Worm (Caenorhabditis elegans) whole organism, L1 larva: ENCODE data around the gene F07A11.4.

Source experiments
- C16A3.4 ChIP-seq: fragments of 150-350 bp; optimal IDR thresholded peaks from 2 replicates; lab custom pipeline; 2014; ENCODE audit warnings: missing biosample characterization, missing genetic modification characterization
- C34B4.2 ChIP-seq: sonication (generic microtip); optimal IDR thresholded peaks from 2 replicates; lab custom pipeline; 2017; ENCODE audit warnings: mild to moderate bottlenecking, missing genetic modification characterization, missing compliant biosample characterization
- F16B12.6 ChIP-seq: fragments of 150-350 bp; optimal IDR thresholded peaks from 2 replicates; lab custom pipeline; 2014; ENCODE audit warnings: missing biosample characterization, missing genetic modification characterization
- blmp-1 ChIP-seq: fragments of 150-350 bp; optimal IDR thresholded peaks from 2 replicates; lab custom pipeline; 2014; ENCODE audit warnings: missing biosample characterization, missing genetic modification characterization
- ceh-63 ChIP-seq: fragments of 200-800 bp; sonication (Bioruptor generic); optimal IDR thresholded peaks from 2 replicates; lab custom pipeline; 2018; ENCODE audit warnings: mild to moderate bottlenecking, missing genetic modification characterization, missing compliant biosample characterization
- ceh-88 ChIP-seq: fragments of 200-800 bp; sonication (Bioruptor generic); IDR thresholded peaks from 2 replicates; pipeline ENCODE4 v1.3.6; 2022; ENCODE audit warnings: missing genetic modification characterization, missing compliant biosample characterization
- ceh-90 ChIP-seq: sonication (generic microtip); optimal IDR thresholded peaks from 2 replicates; lab custom pipeline; 2016; ENCODE audit warnings: missing genetic modification characterization, missing compliant biosample characterization
- ces-1 ChIP-seq: fragments of 150-350 bp; optimal IDR thresholded peaks from 2 replicates; lab custom pipeline; 2014; ENCODE audit warnings: missing biosample characterization, missing genetic modification reagents, missing genetic modification characterization
- dpl-1 ChIP-seq, 3 experiments: fragments of 150-350 bp in 2 of 3; sonication (generic microtip) in 1 of 3; optimal IDR thresholded peaks; 2 replicates each; lab custom pipeline; 2014 to 2017; ENCODE audit warnings: missing biosample characterization in 3 of 3, missing genetic modification characterization in 3 of 3, missing genetic modification reagents in 3 of 3
- dsc-1 ChIP-seq: sonication (generic microtip); optimal IDR thresholded peaks from 2 replicates; lab custom pipeline; 2016; ENCODE audit warnings: mild to moderate bottlenecking, missing genetic modification characterization, missing compliant biosample characterization
- efl-1 ChIP-seq, 4 experiments: fragments of 150-350 bp; optimal IDR thresholded peaks in 3 of 4; peaks in 1 of 4; 1 replicate in 1 of 4; 2 replicates in 3 of 4; lab custom pipeline; 2014; ENCODE audit warnings: missing biosample characterization in 2 of 4, missing genetic modification characterization in 2 of 4, missing genetic modification reagents in 2 of 4
- efl-3 ChIP-seq: fragments of 200-800 bp; sonication (Bioruptor generic); optimal IDR thresholded peaks from 2 replicates; lab custom pipeline; 2018; ENCODE audit warnings: mild to moderate bottlenecking, missing genetic modification characterization, missing compliant biosample characterization
- egl-27 ChIP-seq, 2 experiments: fragments of 150-350 bp in 1 of 2; sonication (generic microtip); optimal IDR thresholded peaks; 3 replicates each; lab custom pipeline; 2017 to 2018; ENCODE audit warnings: missing biosample characterization in 2 of 2, missing genetic modification characterization in 2 of 2, missing genetic modification reagents in 2 of 2
- ets-5 ChIP-seq: fragments of 200-800 bp; sonication (Bioruptor generic); IDR thresholded peaks from 2 replicates; pipeline ENCODE4 v1.3.6; 2022; ENCODE audit warnings: missing genetic modification characterization, missing compliant biosample characterization
- fkh-10 ChIP-seq: sonication (generic microtip); optimal IDR thresholded peaks from 2 replicates; lab custom pipeline; 2017; ENCODE audit warnings: missing biosample characterization, missing genetic modification reagents, missing genetic modification characterization
- fkh-8 ChIP-seq: sonication (generic microtip); optimal IDR thresholded peaks from 2 replicates; lab custom pipeline; 2016; ENCODE audit warnings: mild to moderate bottlenecking, missing genetic modification characterization, missing compliant biosample characterization
- fos-1 ChIP-seq: fragments of 150-350 bp; optimal IDR thresholded peaks from 2 replicates; lab custom pipeline; 2014; ENCODE audit warnings: missing biosample characterization, missing genetic modification characterization
- hlh-17 ChIP-seq: fragments of 200-800 bp; sonication (Bioruptor generic); optimal IDR thresholded peaks from 2 replicates; lab custom pipeline; 2018; ENCODE audit warnings: missing genetic modification characterization, mild to moderate bottlenecking, missing compliant biosample characterization, moderate library complexity, borderline replicate concordance
- hlh-4 ChIP-seq: sonication (generic microtip); optimal IDR thresholded peaks from 2 replicates; lab custom pipeline; 2016; ENCODE audit warnings: mild to moderate bottlenecking, missing genetic modification characterization, missing compliant biosample characterization
- hpl-2 ChIP-seq: fragments of 150-350 bp; optimal IDR thresholded peaks from 2 replicates; lab custom pipeline; 2014; ENCODE audit warnings: missing biosample characterization, missing genetic modification reagents, missing genetic modification characterization
- irx-1 ChIP-seq: sonication (generic microtip); optimal IDR thresholded peaks from 2 replicates; lab custom pipeline; 2016; ENCODE audit warnings: missing genetic modification characterization, missing compliant biosample characterization
- isw-1 ChIP-seq: fragments of 200-800 bp; sonication (Bioruptor generic); IDR thresholded peaks from 2 replicates; pipeline ENCODE4 v1.3.6; 2022; ENCODE audit warnings: missing genetic modification characterization, missing compliant biosample characterization
- jun-1 ChIP-seq: fragments of 150-350 bp; optimal IDR thresholded peaks from 2 replicates; lab custom pipeline; 2014; ENCODE audit warnings: missing biosample characterization, missing genetic modification reagents, missing genetic modification characterization
- lin-14 ChIP-seq: fragments of 200-800 bp; sonication (Bioruptor generic); optimal IDR thresholded peaks from 2 replicates; lab custom pipeline; 2018; ENCODE audit warnings: mild to moderate bottlenecking, missing genetic modification characterization, moderate library complexity, missing compliant biosample characterization
- lin-15B ChIP-seq: fragments of 150-350 bp; sonication (generic microtip); optimal IDR thresholded peaks from 3 replicates; lab custom pipeline; 2014; ENCODE audit warnings: missing biosample characterization, missing genetic modification characterization
- lin-35 ChIP-seq, 2 experiments: fragments of 150-350 bp; optimal IDR thresholded peaks; 2 replicates each; lab custom pipeline; 2014; ENCODE audit warnings: missing biosample characterization in 2 of 2, missing genetic modification characterization in 2 of 2, missing genetic modification reagents in 2 of 2
- lin-39 ChIP-seq: fragments of 150-350 bp; optimal IDR thresholded peaks from 2 replicates; lab custom pipeline; 2014; ENCODE audit warnings: missing biosample characterization, missing genetic modification reagents, missing genetic modification characterization
- lir-3 ChIP-seq: sonication (generic microtip); optimal IDR thresholded peaks from 2 replicates; lab custom pipeline; 2016; ENCODE audit warnings: mild to moderate bottlenecking, missing genetic modification characterization, moderate library complexity, missing compliant biosample characterization; ENCODE audit not compliant: poor library complexity
- lsy-2 ChIP-seq, 2 experiments: fragments of 150-350 bp; optimal IDR thresholded peaks; 2 replicates each; lab custom pipeline; 2014; ENCODE audit warnings: missing biosample characterization in 2 of 2, missing genetic modification characterization in 2 of 2
- mep-1 ChIP-seq: fragments of 150-350 bp; optimal IDR thresholded peaks from 2 replicates; lab custom pipeline; 2014; ENCODE audit warnings: missing biosample characterization, missing genetic modification characterization
- nhr-11 ChIP-seq: fragments of 150-350 bp; optimal IDR thresholded peaks from 2 replicates; lab custom pipeline; 2014; ENCODE audit warnings: missing biosample characterization, missing genetic modification characterization
- nhr-12 ChIP-seq: sonication (generic microtip); optimal IDR thresholded peaks from 2 replicates; lab custom pipeline; 2017; ENCODE audit warnings: missing biosample characterization, missing genetic modification characterization
- nhr-20 ChIP-seq: sonication (generic microtip); optimal IDR thresholded peaks from 2 replicates; lab custom pipeline; 2016; ENCODE audit warnings: mild to moderate bottlenecking, missing genetic modification characterization, missing compliant biosample characterization
- nhr-237 ChIP-seq: fragments of 150-350 bp; optimal IDR thresholded peaks from 2 replicates; lab custom pipeline; 2014; ENCODE audit warnings: missing biosample characterization, missing genetic modification characterization
- nhr-28 ChIP-seq: fragments of 150-350 bp; optimal IDR thresholded peaks from 2 replicates; lab custom pipeline; 2014; ENCODE audit warnings: missing biosample characterization, missing genetic modification characterization
- nhr-47 ChIP-seq: sonication (generic microtip); optimal IDR thresholded peaks from 2 replicates; lab custom pipeline; 2016; ENCODE audit warnings: mild to moderate bottlenecking, missing genetic modification characterization, moderate library complexity, missing compliant biosample characterization
- nhr-77 ChIP-seq: fragments of 150-350 bp; optimal IDR thresholded peaks from 2 replicates; lab custom pipeline; 2014; ENCODE audit warnings: missing biosample characterization, missing genetic modification characterization
- nhr-90 ChIP-seq: sonication (generic microtip); optimal IDR thresholded peaks from 2 replicates; lab custom pipeline; 2016; ENCODE audit warnings: mild to moderate bottlenecking, missing genetic modification characterization, missing compliant biosample characterization; ENCODE audit not compliant: poor library complexity
- pax-3 ChIP-seq: fragments of 200-800 bp; sonication (Bioruptor generic); optimal IDR thresholded peaks from 2 replicates; lab custom pipeline; 2018; ENCODE audit warnings: mild to moderate bottlenecking, missing genetic modification characterization, moderate library complexity, missing compliant biosample characterization
- snu-23 ChIP-seq: sonication (generic microtip); optimal IDR thresholded peaks from 2 replicates; lab custom pipeline; 2016; ENCODE audit warnings: missing genetic modification characterization, missing compliant biosample characterization
- sox-4 ChIP-seq: sonication (generic microtip); optimal IDR thresholded peaks from 2 replicates; lab custom pipeline; 2016; ENCODE audit warnings: missing genetic modification characterization, missing compliant biosample characterization
- sptf-1 ChIP-seq: fragments of 150-350 bp; optimal IDR thresholded peaks from 2 replicates; lab custom pipeline; 2014; ENCODE audit warnings: missing biosample characterization, missing genetic modification characterization
- sup-37 ChIP-seq: fragments of 200-800 bp; sonication (Bioruptor generic); optimal IDR thresholded peaks from 2 replicates; lab custom pipeline; 2018; ENCODE audit warnings: mild to moderate bottlenecking, missing genetic modification characterization, missing compliant biosample characterization
- swsn-7 ChIP-seq: sonication (generic microtip); optimal IDR thresholded peaks from 2 replicates; lab custom pipeline; 2016; ENCODE audit warnings: missing genetic modification characterization, missing compliant biosample characterization
- tbx-2 ChIP-seq: sonication (generic microtip); optimal IDR thresholded peaks from 2 replicates; lab custom pipeline; 2016; ENCODE audit warnings: missing genetic modification characterization, missing compliant biosample characterization
- unc-30 ChIP-seq: sonication (generic microtip); optimal IDR thresholded peaks from 2 replicates; lab custom pipeline; 2017; ENCODE audit warnings: missing biosample characterization, missing genetic modification characterization
- unc-62 ChIP-seq: fragments of 150-350 bp; optimal IDR thresholded peaks from 2 replicates; lab custom pipeline; 2014; ENCODE audit warnings: missing biosample characterization, missing genetic modification reagents, missing genetic modification characterization
- unc-86 ChIP-seq: sonication (generic microtip); optimal IDR thresholded peaks from 2 replicates; lab custom pipeline; 2016; ENCODE audit warnings: missing genetic modification characterization, missing compliant biosample characterization
- unc-98 ChIP-seq: fragments of 200-800 bp; sonication (Bioruptor generic); IDR thresholded peaks from 2 replicates; pipeline ENCODE4 v1.3.6; 2022; ENCODE audit warnings: missing genetic modification characterization, missing compliant biosample characterization
- vab-15 ChIP-seq: sonication (generic microtip); optimal IDR thresholded peaks from 2 replicates; lab custom pipeline; 2017; ENCODE audit warnings: missing genotype, mild to moderate bottlenecking, missing genetic modification characterization, missing compliant biosample characterization
- zag-1 ChIP-seq: fragments of 150-350 bp; optimal IDR thresholded peaks from 2 replicates; lab custom pipeline; 2014; ENCODE audit warnings: missing biosample characterization, missing genetic modification characterization
- zip-4 ChIP-seq: fragments of 200-800 bp; sonication (Bioruptor generic); optimal IDR thresholded peaks from 2 replicates; lab custom pipeline; 2018; ENCODE audit warnings: mild to moderate bottlenecking, missing genetic modification characterization, moderate library complexity, missing compliant biosample characterization
- ztf-11 ChIP-seq, 2 experiments: sonication (generic microtip); optimal IDR thresholded peaks; 2 replicates each; lab custom pipeline; 2016 to 2017; ENCODE audit warnings: missing genetic modification characterization in 2 of 2, missing biosample characterization in 1 of 2, missing compliant biosample characterization in 1 of 2

The F07A11.4 gene

DNA sequence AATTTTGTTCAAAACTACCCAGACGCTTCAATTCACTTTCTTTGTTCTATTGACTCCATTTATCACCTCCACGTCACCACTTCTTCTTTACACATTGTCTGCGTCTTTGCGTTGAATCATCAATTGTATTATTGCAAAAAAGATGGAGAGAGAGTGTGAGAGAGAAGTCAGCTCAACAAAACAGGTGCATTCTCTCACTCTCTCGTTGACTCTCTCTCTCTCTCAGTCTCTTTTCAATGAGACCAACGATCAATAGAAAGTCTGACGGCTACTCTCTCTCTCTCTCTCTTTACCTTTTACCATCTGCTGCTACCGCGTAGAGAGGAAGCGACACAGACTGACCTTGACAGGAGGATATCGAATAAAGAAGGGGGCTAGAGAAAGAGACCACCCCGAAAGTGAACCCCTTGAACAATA, 34.9 kb downstream of the F07A11.4 start:
- TF ChIP-seq nhr-28 (tag; lab: Kevin White, UChicago) (no peak), sptf-1 (no peak), egl-27 (tag; optimal IDR thresholded peaks at IDR 0.05; lab: Kevin White, UChicago) (peak; percentile 88 to 97), jun-1 (tag; lab: Kevin White, UChicago) (peak; percentile 95), tbx-2 (peak; percentile 89), fkh-10 (GFP tag; lab: Kevin White, UChicago) (peak; percentile 25), zag-1 (tag; lab: Kevin White, UChicago) (no peak), mep-1 (tag; lab: Kevin White, UChicago) (peak; percentile 86), lin-15B (tag; lab: Kevin White, UChicago) (no peak), nhr-237 (peak; percentile 79), nhr-20 (peak; percentile 96), dpl-1 (GFP tag; optimal IDR thresholded peaks at IDR 0.05; lab: Kevin White, UChicago) (peak; percentile 46 to 64 (median 49)), lin-35 (GFP tag; optimal IDR thresholded peaks at IDR 0.05; lab: Kevin White, UChicago) (peak; percentile 65 to 71), isw-1 (GFP tag; lab: Robert Waterston, UW) (peak; percentile 47), fos-1 (peak; percentile 97), sox-4 (tag; lab: Kevin White, UChicago) (no peak), hpl-2 (GFP tag; lab: Kevin White, UChicago) (no peak), nhr-12 (tag; lab: Kevin White, UChicago) (no peak), nhr-90 (tag; lab: Kevin White, UChicago) (peak; percentile 84), nhr-47 (peak; percentile 86), snu-23 (GFP tag; lab: Kevin White, UChicago) (peak; percentile 94), blmp-1 (tag; lab: Kevin White, UChicago) (peak; percentile 98), unc-62 (no peak), C16A3.4 (tag; lab: Kevin White, UChicago) (peak; percentile 80), nhr-11 (tag; lab: Kevin White, UChicago) (peak; percentile 92), ces-1 (GFP tag; lab: Kevin White, UChicago) (peak; percentile 55), unc-86 (tag; lab: Kevin White, UChicago) (peak; percentile 11), hlh-4 (tag; lab: Kevin White, UChicago) (no peak), efl-1 (optimal IDR thresholded peaks at IDR 0.05; lab: Kevin White, UChicago) (peak; percentile 73 to 80), efl-1 (GFP tag; optimal IDR thresholded peaks at IDR 0.05 in 1 of 2; lab: Kevin White, UChicago) (peak; percentile 30 to 96), hlh-17 (GFP tag; lab: Kevin White, UChicago) (no peak), swsn-7 (peak; percentile 87), unc-30 (tag; lab: Kevin White, UChicago) (no peak), C34B4.2 (tag; lab: Kevin White, UChicago) (no peak), zip-4 (no peak), lir-3 (peak; percentile 67), ceh-63 (GFP tag; lab: Kevin White, UChicago) (peak; percentile 66), lin-14 (GFP tag; lab: Kevin White, UChicago) (peak; percentile 97), pax-3 (tag; lab: Kevin White, UChicago) (peak; percentile 52), ets-5 (GFP tag; lab: Robert Waterston, UW) (no peak), ztf-11 (tag; optimal IDR thresholded peaks at IDR 0.05; lab: Kevin White, UChicago) (peak in 1 of 2 experiments; percentile 30), lsy-2 (tag; optimal IDR thresholded peaks at IDR 0.05; lab: Kevin White, UChicago) (peak; percentile 83 to 91), F16B12.6 (tag; lab: Kevin White, UChicago) (no peak), unc-98 (no peak), dsc-1 (peak; percentile 88), ceh-90 (tag; lab: Kevin White, UChicago) (no peak), nhr-77 (peak; percentile 94), ceh-88 (GFP tag; lab: Robert Waterston, UW) (no peak; the same call in 1 of the 2 replicates), fkh-8 (peak; percentile 24), sup-37 (GFP tag; lab: Kevin White, UChicago) (peak; percentile 68), lin-39 (tag; lab: Kevin White, UChicago) (peak; percentile 65), efl-3 (GFP tag; lab: Kevin White, UChicago) (no peak), vab-15 (tag; lab: Kevin White, UChicago) (peak; percentile 1), irx-1 (tag; lab: Kevin White, UChicago) (peak; percentile 45)
